Worm (Caenorhabditis elegans) whole organism, young adult: Measurements from ENCODE around the gene Y57E12B.11.

Experiments used
- F23B12.7 ChIP-seq: sonication (generic microtip); optimal IDR thresholded peaks from 2 replicates; lab custom pipeline; 2017; ENCODE audit warnings: missing genetic modification characterization, mild to moderate bottlenecking, missing compliant biosample characterization, antibody characterized with exemption, moderate library complexity; ENCODE audit not compliant: insufficient read depth
- F37B4.10 ChIP-seq: fragments of 200-800 bp; sonication (Bioruptor generic); IDR thresholded peaks from 2 replicates; pipeline ENCODE4 v1.3.6; 2022; ENCODE audit warnings: missing genetic modification characterization, missing compliant biosample characterization
- F57A8.1 ChIP-seq: fragments of 200-800 bp; sonication (Bioruptor generic); optimal IDR thresholded peaks from 2 replicates; lab custom pipeline; 2018; ENCODE audit warnings: mild to moderate bottlenecking, missing genetic modification characterization, moderate library complexity, missing compliant biosample characterization
- Y56A3A.18 ChIP-seq: fragments of 200-800 bp; sonication (Bioruptor generic); IDR thresholded peaks from 2 replicates; pipeline ENCODE4 v1.3.6; 2022; ENCODE audit warnings: missing genetic modification reagents, missing genetic modification characterization, missing compliant biosample characterization
- Y95B8A.8 ChIP-seq: fragments of 200-800 bp; sonication (Bioruptor generic); IDR thresholded peaks from 2 replicates; pipeline ENCODE4 v1.3.6; 2022; ENCODE audit warnings: missing genetic modification reagents, missing genetic modification characterization, missing compliant biosample characterization
- ama-1 ChIP-seq, 3 experiments: fragments of 150-350 bp in 1 of 3; sonication (generic microtip) in 2 of 3; optimal IDR thresholded peaks; 2 replicates each; lab custom pipeline; 2014 to 2018; ENCODE audit warnings: missing biosample characterization in 2 of 3, missing genetic modification characterization in 2 of 3, missing genetic modification reagents in 2 of 3
- attf-5 ChIP-seq: fragments of 200-800 bp; sonication (Bioruptor generic); optimal IDR thresholded peaks from 2 replicates; lab custom pipeline; 2018; ENCODE audit warnings: mild to moderate bottlenecking, missing genetic modification characterization, missing compliant biosample characterization
- cebp-1 ChIP-seq, 2 experiments: fragments of 200-800 bp in 1 of 2; sonication (Bioruptor generic) in 1 of 2; sonication (generic microtip) in 1 of 2; IDR thresholded peaks in 1 of 2; optimal IDR thresholded peaks in 1 of 2; 2 replicates each; pipeline versions ENCODE4 v1.3.6 to Lab custom; 2017 to 2022; ENCODE audit warnings: missing compliant biosample characterization in 2 of 2, missing genetic modification characterization in 2 of 2, mild to moderate bottlenecking in 1 of 2, missing genetic modification reagents in 1 of 2, moderate library complexity in 1 of 2
- ceh-40 ChIP-seq: fragments of 200-800 bp; sonication (Bioruptor generic); IDR thresholded peaks from 2 replicates; pipeline ENCODE4 v1.3.6; 2022; ENCODE audit warnings: missing genetic modification characterization, missing compliant biosample characterization
- ceh-91 ChIP-seq: fragments of 200-800 bp; sonication (Bioruptor generic); IDR thresholded peaks from 2 replicates; pipeline ENCODE4 v1.3.6; 2022; ENCODE audit warnings: missing genetic modification reagents, missing genetic modification characterization, missing compliant biosample characterization
- die-1 ChIP-seq: sonication (generic microtip); optimal IDR thresholded peaks from 2 replicates; lab custom pipeline; 2016; ENCODE audit warnings: missing genotype, mild to moderate bottlenecking, missing genetic modification characterization, missing compliant biosample characterization
- dpff-1 ChIP-seq: sonication (generic microtip); optimal IDR thresholded peaks from 2 replicates; lab custom pipeline; 2017; ENCODE audit warnings: mild to moderate bottlenecking, missing genetic modification characterization, missing compliant biosample characterization
- egl-18 ChIP-seq: fragments of 200-800 bp; sonication (Bioruptor generic); IDR thresholded peaks from 2 replicates; pipeline ENCODE4 v1.3.6; 2022; ENCODE audit warnings: missing genetic modification reagents, missing genetic modification characterization, missing compliant biosample characterization
- hlh-12 ChIP-seq: sonication (generic microtip); optimal IDR thresholded peaks from 2 replicates; lab custom pipeline; 2016; ENCODE audit warnings: missing genetic modification characterization, missing compliant biosample characterization
- hlh-26 ChIP-seq: fragments of 200-800 bp; sonication (Bioruptor generic); conservative IDR thresholded peaks from 2 replicates; pipeline ENCODE4 v1.3.6; 2022; ENCODE audit warnings: missing genetic modification reagents, missing genetic modification characterization, missing compliant biosample characterization
- hrde-1 ChIP-seq: sonication (generic microtip); optimal IDR thresholded peaks from 2 replicates; lab custom pipeline; 2016; ENCODE audit warnings: missing genetic modification characterization, mild to moderate bottlenecking, missing compliant biosample characterization, moderate library complexity, missing genotype, missing genetic modification reagents, borderline replicate concordance
- lag-1 ChIP-seq: fragments of 200-800 bp; sonication (Bioruptor generic); IDR thresholded peaks from 2 replicates; pipeline ENCODE4 v1.3.6; 2022; ENCODE audit warnings: missing genetic modification reagents, missing genetic modification characterization, missing compliant biosample characterization
- let-526 ChIP-seq: fragments of 200-800 bp; sonication (Bioruptor generic); IDR thresholded peaks from 2 replicates; pipeline ENCODE4 v1.3.6; 2022; ENCODE audit warnings: missing genetic modification reagents, missing genetic modification characterization, missing compliant biosample characterization
- lsl-1 ChIP-seq: fragments of 200-800 bp; sonication (Bioruptor generic); optimal IDR thresholded peaks from 2 replicates; lab custom pipeline; 2018; ENCODE audit warnings: mild to moderate bottlenecking, missing genetic modification characterization, moderate library complexity, missing compliant biosample characterization
- madf-8 ChIP-seq: fragments of 200-800 bp; sonication (Bioruptor generic); conservative IDR thresholded peaks from 2 replicates; pipeline ENCODE4 v1.3.6; 2022; ENCODE audit warnings: missing genetic modification reagents, missing genetic modification characterization, missing compliant biosample characterization
- mxl-1 ChIP-seq: sonication (generic microtip); optimal IDR thresholded peaks from 2 replicates; lab custom pipeline; 2016; ENCODE audit warnings: missing genetic modification characterization, missing compliant biosample characterization
- nfya-1 ChIP-seq: sonication (generic microtip); optimal IDR thresholded peaks from 2 replicates; lab custom pipeline; 2017; ENCODE audit warnings: antibody characterized with exemption, missing compliant biosample characterization, missing genetic modification characterization, borderline replicate concordance; ENCODE audit not compliant: insufficient read depth
- nhr-120 ChIP-seq: fragments of 200-800 bp; sonication (Bioruptor generic); IDR thresholded peaks from 2 replicates; pipeline ENCODE4 v1.3.6; 2022; ENCODE audit warnings: missing genetic modification characterization, missing compliant biosample characterization
- nhr-179 ChIP-seq: sonication (generic microtip); optimal IDR thresholded peaks from 2 replicates; lab custom pipeline; 2016; ENCODE audit warnings: mild to moderate bottlenecking, missing genetic modification characterization, missing compliant biosample characterization
- nhr-27 ChIP-seq: fragments of 200-800 bp; sonication (Bioruptor generic); optimal IDR thresholded peaks from 2 replicates; lab custom pipeline; 2018; ENCODE audit warnings: mild to moderate bottlenecking, missing genetic modification characterization, moderate library complexity, missing compliant biosample characterization
- nhr-80 ChIP-seq: sonication (generic microtip); optimal IDR thresholded peaks from 2 replicates; lab custom pipeline; 2016; ENCODE audit warnings: missing genetic modification characterization, missing compliant biosample characterization
- rcor-1 ChIP-seq: fragments of 200-800 bp; sonication (Bioruptor generic); IDR thresholded peaks from 2 replicates; pipeline ENCODE4 v1.3.6; 2022; ENCODE audit warnings: missing genetic modification reagents, missing genetic modification characterization, missing compliant biosample characterization
- repo-1 ChIP-seq: sonication (generic microtip); optimal IDR thresholded peaks from 2 replicates; lab custom pipeline; 2017; ENCODE audit warnings: mild to moderate bottlenecking, missing genetic modification characterization, missing compliant biosample characterization
- snpc-3.4 ChIP-seq: sonication (generic microtip); optimal IDR thresholded peaks from 2 replicates; lab custom pipeline; 2017; ENCODE audit warnings: missing genetic modification characterization, mild to moderate bottlenecking, missing compliant biosample characterization, antibody characterized with exemption, moderate library complexity, missing genotype, missing genetic modification reagents
- xnd-1 ChIP-seq: sonication (generic microtip); optimal IDR thresholded peaks from 2 replicates; lab custom pipeline; 2016; ENCODE audit warnings: missing genotype, missing genetic modification reagents, missing genetic modification characterization, missing compliant biosample characterization
- zfh-2 ChIP-seq: fragments of 200-800 bp; sonication (Bioruptor generic); conservative IDR thresholded peaks from 2 replicates; pipeline ENCODE4 v1.3.6; 2022; ENCODE audit warnings: missing genetic modification reagents, missing genetic modification characterization, missing compliant biosample characterization
- ztf-26 ChIP-seq: sonication (generic microtip); optimal IDR thresholded peaks from 2 replicates; lab custom pipeline; 2017; ENCODE audit warnings: missing genetic modification characterization, missing compliant biosample characterization
- ztf-28 ChIP-seq: fragments of 200-800 bp; sonication (Bioruptor generic); IDR thresholded peaks from 2 replicates; pipeline ENCODE4 v1.3.6; 2022; ENCODE audit warnings: missing genetic modification reagents, missing genetic modification characterization, missing compliant biosample characterization

Y57E12B.11 gene

DNA sequence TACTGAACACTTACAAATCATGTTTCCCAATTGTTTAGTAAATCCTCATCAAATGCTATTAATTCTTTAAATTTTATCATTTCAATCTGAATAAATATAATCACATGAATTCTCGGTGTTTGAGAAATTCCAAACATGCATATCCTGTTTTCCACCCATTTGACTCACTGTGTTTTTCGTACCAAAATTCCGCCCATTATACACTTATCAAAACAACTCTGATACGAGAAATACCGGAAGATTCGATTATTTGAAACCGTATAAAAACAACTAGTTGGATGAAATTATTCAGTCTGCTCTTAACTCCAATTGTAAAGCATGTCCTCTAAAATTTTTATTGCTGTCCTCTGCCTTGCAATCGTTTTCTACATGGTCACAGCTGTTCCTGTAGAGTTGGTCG, 1.4 kb downstream of the Y57E12B.11 start, which contains the start of gene Y57E12B.1:
Gene Y57E12B.1 (plus strand): TSS at position 301 of the 400 bp plus-strand sequence.
- no peak for TF ChIP-seq rcor-1 (GFP tag; lab: Robert Waterston, UW)

DNA sequence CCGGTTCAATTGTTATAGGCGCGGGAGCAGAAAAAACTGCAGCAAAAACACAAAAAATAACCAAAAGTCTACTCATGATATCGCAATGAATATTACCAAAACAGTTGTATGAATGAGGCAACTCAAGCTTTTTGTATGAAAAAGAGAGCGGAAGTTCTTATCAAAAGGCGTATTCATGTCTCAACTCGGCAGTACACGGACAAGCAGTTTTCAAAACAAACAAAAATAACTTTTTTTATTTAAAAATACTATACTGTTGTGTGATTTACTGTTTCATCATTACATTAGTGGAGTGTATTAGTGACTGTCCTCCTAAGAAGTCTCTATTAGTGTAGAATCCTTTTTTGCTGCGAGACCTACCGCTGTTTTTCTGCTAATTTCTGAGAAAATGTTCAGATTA, 2.2 kb downstream of the Y57E12B.11 start, which contains the start of gene Y57E12B.4:
Gene Y57E12B.4 (minus strand): TSS at position 101 of the 400 bp plus-strand sequence.
- TF ChIP-seq F57A8.1 (no peak), hlh-26 (GFP tag; lab: Robert Waterston, UW) (no peak), ceh-91 (no peak)
- TF ChIP-seq, all 124 proteins: peak for 0

DNA sequence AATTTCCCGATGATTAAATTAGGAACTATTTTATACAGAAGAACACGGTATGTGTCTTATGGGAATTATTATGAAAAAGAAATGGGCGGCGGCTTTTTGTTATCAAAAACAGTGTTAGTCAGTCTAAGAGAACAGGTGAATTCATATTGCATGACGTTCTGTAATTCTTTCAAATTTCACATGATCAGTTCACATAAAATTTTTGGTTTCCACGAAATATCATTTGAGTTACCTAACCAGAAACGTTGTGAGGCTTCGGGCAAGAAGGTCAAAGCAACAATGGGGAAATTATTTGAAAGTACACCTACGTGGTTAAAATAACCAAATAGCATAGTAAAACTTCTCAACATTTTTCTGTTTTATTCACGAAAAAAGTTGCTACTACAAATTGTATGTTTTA, 13.8 kb downstream of the Y57E12B.11 start, which contains the start of gene Y57E12B.10:
Gene Y57E12B.10 (minus strand): TSS at position 101 of the 400 bp plus-strand sequence.
- no peak for TF ChIP-seq lsl-1
- TF ChIP-seq ztf-28 (GFP tag; lab: Robert Waterston, UW) = no peak

DNA sequence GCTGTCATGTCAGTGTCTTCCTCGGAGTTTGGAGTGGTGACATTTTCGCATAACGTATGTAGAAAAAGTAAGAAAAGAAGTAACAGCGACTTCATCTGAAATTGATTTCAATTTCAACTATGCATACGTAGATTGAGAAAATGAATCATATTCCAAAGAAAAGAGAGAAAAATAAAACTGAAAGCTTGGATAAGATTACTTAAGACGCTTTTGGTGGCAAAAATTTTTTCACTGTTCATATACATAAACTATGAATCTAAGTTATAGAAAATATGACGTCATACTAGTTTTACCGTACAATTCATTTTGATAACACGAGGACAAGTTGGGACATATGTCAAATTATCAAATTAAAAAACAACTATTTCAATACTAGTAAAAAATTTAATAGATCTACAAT, 15.5 kb downstream of the Y57E12B.11 start, which contains the start of gene lipl-6:
Gene lipl-6 (minus strand): TSS at position 101 of the 400 bp plus-strand sequence.
- no peak for TF ChIP-seq mxl-1
- no peak for TF ChIP-seq madf-8 (GFP tag; lab: Robert Waterston, UW)
- no peak for TF ChIP-seq xnd-1
- TF ChIP-seq rcor-1 (GFP tag; lab: Robert Waterston, UW) = no peak
- no peak for TF ChIP-seq Y56A3A.18
- no peak for TF ChIP-seq repo-1 (tag; lab: Kevin White, UChicago)
- no peak for TF ChIP-seq ama-1 (optimal IDR thresholded peaks at IDR 0.05; lab: Kevin White, UChicago)
- TF ChIP-seq ama-1 (GFP tag; optimal IDR thresholded peaks at IDR 0.05; lab: Kevin White, UChicago) = no peak
- no peak for TF ChIP-seq ceh-40 (GFP tag; lab: Robert Waterston, UW)

DNA sequence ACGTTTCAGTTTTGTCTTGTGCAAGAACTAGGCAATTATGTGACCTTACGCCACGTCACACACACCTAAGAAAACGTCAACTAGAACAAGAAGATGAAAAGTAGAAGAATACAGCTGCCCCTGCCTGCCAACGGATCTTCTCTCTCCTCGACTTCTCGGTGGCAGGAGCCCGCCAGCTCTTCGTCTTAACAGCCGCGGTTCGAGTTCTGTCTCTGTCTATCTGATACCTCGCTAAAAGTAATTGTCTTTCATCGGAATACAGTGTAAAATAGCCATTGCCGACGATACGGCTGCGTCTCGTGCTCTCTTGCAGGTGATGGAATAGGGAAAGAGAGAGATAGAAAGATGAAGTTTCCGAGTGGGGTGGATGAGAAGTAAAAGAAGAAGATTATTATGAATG, 19.4 kb downstream of the Y57E12B.11 start:
- TF ChIP-seq dpff-1 (tag; lab: Kevin White, UChicago) = no peak
- TF ChIP-seq mxl-1 = no peak
- TF ChIP-seq Y95B8A.8 (GFP tag; lab: Robert Waterston, UW) = no peak
- TF ChIP-seq F23B12.7 (tag; lab: Kevin White, UChicago) = no peak
- peak; percentile 59 for TF ChIP-seq zfh-2 (GFP tag; lab: Robert Waterston, UW)
- no peak for TF ChIP-seq nhr-179 (tag; lab: Kevin White, UChicago)
- no peak for TF ChIP-seq attf-5 (GFP tag; lab: Kevin White, UChicago)

DNA sequence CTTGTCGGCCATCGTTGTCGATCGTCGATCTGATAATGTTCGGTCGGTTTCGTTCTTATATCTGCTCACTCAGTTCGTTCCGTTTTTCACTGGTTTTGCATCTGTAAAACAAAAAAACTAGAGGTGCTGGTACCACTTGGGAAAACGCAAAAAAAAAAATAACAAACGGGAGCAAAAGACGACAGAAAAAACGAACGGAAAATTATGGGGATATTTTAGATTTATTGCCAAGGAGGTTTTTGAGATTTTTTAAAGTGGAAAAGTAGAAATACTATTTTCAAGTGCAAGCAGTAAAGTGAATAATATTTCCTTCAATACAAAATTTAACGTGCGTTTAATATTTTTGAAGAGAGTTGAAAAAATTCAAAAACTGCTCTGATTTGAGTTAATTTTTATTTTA, 20.7 kb downstream of the Y57E12B.11 start, which contains the start of gene unc-68:
Gene unc-68 (minus strand): TSS at position 101 of the 400 bp plus-strand sequence.
- TF ChIP-seq die-1 (tag; lab: Kevin White, UChicago) (no peak), ztf-26 (tag; lab: Kevin White, UChicago) (no peak)

DNA sequence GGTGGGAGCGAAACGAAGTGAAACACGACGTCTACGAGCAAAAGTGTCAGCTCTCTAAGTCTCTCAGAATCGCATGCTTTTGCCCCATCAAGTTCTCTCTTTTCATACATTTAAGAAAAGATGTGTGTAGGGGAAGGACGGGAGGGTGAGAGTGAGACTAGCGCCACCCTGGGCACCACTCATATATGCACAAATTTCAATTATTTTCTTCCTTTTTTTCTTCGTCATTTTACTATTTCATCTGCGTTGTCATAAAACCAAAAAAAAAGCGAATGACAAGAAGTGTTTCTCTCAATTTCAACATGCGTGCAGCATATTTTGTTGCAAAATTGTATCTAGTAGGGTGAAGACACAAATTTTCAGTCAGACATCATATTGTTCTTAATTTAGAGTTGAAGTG, 23.0 kb downstream of the Y57E12B.11 start:
- TF ChIP-seq egl-18 = no peak
- no peak for TF ChIP-seq nfya-1
- no peak for TF ChIP-seq F37B4.10 (GFP tag; lab: Robert Waterston, UW)
- TF ChIP-seq snpc-3.4 (tag; lab: Kevin White, UChicago) = no peak
- no peak for TF ChIP-seq mxl-1
- TF ChIP-seq nhr-27 (tag; lab: Kevin White, UChicago) = no peak
- no peak for TF ChIP-seq nhr-80 (tag; lab: Kevin White, UChicago)
- no peak for TF ChIP-seq Y95B8A.8 (GFP tag; lab: Robert Waterston, UW)
- no peak for TF ChIP-seq let-526
- TF ChIP-seq nhr-179 (tag; lab: Kevin White, UChicago) = no peak
- TF ChIP-seq ztf-28 (GFP tag; lab: Robert Waterston, UW) = no peak
- TF ChIP-seq ztf-26 (tag; lab: Kevin White, UChicago) = no peak
- TF ChIP-seq hrde-1 (tag; lab: Kevin White, UChicago) = no peak
- TF ChIP-seq hlh-12 (tag; lab: Kevin White, UChicago) = no peak
- TF ChIP-seq lag-1 (GFP tag; lab: Robert Waterston, UW) = no peak
- TF ChIP-seq nhr-120 (GFP tag; lab: Robert Waterston, UW) = no peak
- no peak for TF ChIP-seq zfh-2 (GFP tag; lab: Robert Waterston, UW)
- TF ChIP-seq cebp-1 (GFP tag; IDR thresholded peaks at IDR 0.05; lab: Robert Waterston, UW) = no peak
- no peak for TF ChIP-seq cebp-1 (tag; optimal IDR thresholded peaks at IDR 0.05; lab: Kevin White, UChicago)
- TF ChIP-seq, all 124 proteins: peak for 0
